Worm (Caenorhabditis elegans): ENCODE measurements around the gene fbxb-26.

ce11 chrII:1646199-1646598 lies 36.1 kb upstream of the fbxb-26 start, which contains the start of gene ZC204.17:
- no peak for TF ChIP-seq dao-5 (tag; optimal IDR thresholded peaks at IDR 0.05)
- no peak for TF ChIP-seq W03F9.2 (tag; optimal IDR thresholded peaks at IDR 0.05)
- no peak for TF ChIP-seq him-1 (tag; optimal IDR thresholded peaks at IDR 0.05)

Data from whole organism, L4/young adult.